Fruit fly (Drosophila melanogaster) whole organism, embryonic: ENCODE measurements around the gene Hip14.
A peak's percentile ranks its signal among the peaks of the same experiment; 100 is the strongest.

Experiments used
- B-H2 ChIP-seq: fragments of 200-800 bp; sonication (Bioruptor generic); optimal IDR thresholded peaks from 2 replicates; lab custom pipeline; 2018; ENCODE audit warnings: missing biosample characterization, mild to moderate bottlenecking, missing genetic modification characterization
- BtbVII ChIP-seq: fragments of 200-800 bp; sonication (Bioruptor generic); optimal IDR thresholded peaks from 3 replicates; lab custom pipeline; 2017; ENCODE audit warnings: missing biosample characterization, mild to moderate bottlenecking, missing genetic modification characterization
- CG1024 ChIP-seq: fragments of 200-800 bp; sonication (Bioruptor generic); IDR thresholded peaks from 2 replicates; pipeline ENCODE4 v1.3.6; 2022; ENCODE audit warnings: missing biosample characterization, missing genetic modification characterization
- CG11560 ChIP-seq: fragments of 200-800 bp; sonication (Bioruptor generic); IDR thresholded peaks from 3 replicates; pipeline ENCODE4 v1.3.6; 2022; ENCODE audit warnings: missing biosample characterization, missing genetic modification characterization
- CG16779 ChIP-seq: fragments of 200-800 bp; sonication (Bioruptor generic); IDR thresholded peaks from 2 replicates; pipeline ENCODE4 v1.3.6; 2022; ENCODE audit warnings: missing biosample characterization, missing genetic modification characterization
- CG16863 ChIP-seq: fragments of 200-800 bp; sonication (Bioruptor generic); optimal IDR thresholded peaks from 3 replicates; lab custom pipeline; 2016; ENCODE audit warnings: missing biosample characterization, missing genetic modification characterization
- CG18011 ChIP-seq: fragments of 200-800 bp; sonication (Bioruptor generic); optimal IDR thresholded peaks from 2 replicates; lab custom pipeline; 2017; ENCODE audit warnings: missing biosample characterization, missing genetic modification characterization, mild to moderate bottlenecking, moderate library complexity, missing genotype
- CG2120 ChIP-seq: fragments of 200-800 bp; sonication (Bioruptor generic); optimal IDR thresholded peaks from 3 replicates; lab custom pipeline; 2016; ENCODE audit warnings: missing biosample characterization, missing genetic modification characterization
- CG3281 ChIP-seq: fragments of 200-800 bp; sonication (Bioruptor generic); optimal IDR thresholded peaks from 3 replicates; lab custom pipeline; 2017; ENCODE audit warnings: missing biosample characterization, mild to moderate bottlenecking, missing genetic modification characterization
- CG7271 ChIP-seq: fragments of 200-800 bp; sonication (Bioruptor generic); optimal IDR thresholded peaks from 2 replicates; lab custom pipeline; 2018; ENCODE audit warnings: missing biosample characterization, mild to moderate bottlenecking, missing genetic modification characterization, moderate library complexity
- CG7786 ChIP-seq: fragments of 200-800 bp; sonication (Bioruptor generic); optimal IDR thresholded peaks from 2 replicates; lab custom pipeline; 2016; ENCODE audit warnings: missing biosample characterization, missing genetic modification characterization
- CG7839 ChIP-seq: fragments of 200-800 bp; sonication (Bioruptor generic); optimal IDR thresholded peaks from 3 replicates; lab custom pipeline; 2018; ENCODE audit warnings: missing biosample characterization, mild to moderate bottlenecking, missing genetic modification characterization, moderate library complexity
- CG7987 ChIP-seq: fragments of 200-800 bp; sonication (Bioruptor generic); optimal IDR thresholded peaks from 2 replicates; lab custom pipeline; 2018; ENCODE audit warnings: missing biosample characterization, mild to moderate bottlenecking, missing genetic modification characterization, moderate library complexity
- CG8924 ChIP-seq: fragments of 200-800 bp; optimal IDR thresholded peaks from 3 replicates; lab custom pipeline; 2019; ENCODE audit warnings: missing biosample characterization, mild to moderate bottlenecking, missing genetic modification characterization, moderate library complexity
- CG9215 ChIP-seq: fragments of 200-800 bp; sonication (Bioruptor generic); IDR thresholded peaks from 2 replicates; pipeline ENCODE4 v1.3.6; 2022; ENCODE audit warnings: missing biosample characterization, missing genetic modification characterization
- Deaf1 ChIP-seq: fragments of 200-800 bp; optimal IDR thresholded peaks from 3 replicates; lab custom pipeline; 2019; ENCODE audit warnings: missing biosample characterization, mild to moderate bottlenecking, missing genetic modification characterization, moderate library complexity
- Drgx ChIP-seq: fragments of 200-800 bp; sonication (Bioruptor generic); IDR thresholded peaks from 2 replicates; pipeline ENCODE4 v1.3.6; 2022; ENCODE audit warnings: missing biosample characterization, missing genetic modification characterization
- E2f2 ChIP-seq: fragments of 200-800 bp; sonication (Bioruptor generic); IDR thresholded peaks from 2 replicates; pipeline ENCODE4 v1.3.6; 2022; ENCODE audit warnings: missing biosample characterization, missing genetic modification characterization
- Hr51 ChIP-seq, 2 experiments: fragments of 200-800 bp; sonication (Bioruptor generic); optimal IDR thresholded peaks; 2 replicates in 1 of 2; 3 replicates in 1 of 2; lab custom pipeline; 2016 to 2018; ENCODE audit warnings: missing biosample characterization in 2 of 2, missing genetic modification characterization in 2 of 2, mild to moderate bottlenecking in 1 of 2, moderate library complexity in 1 of 2
- MESR4 ChIP-seq: fragments of 200-800 bp; sonication (Bioruptor generic); optimal IDR thresholded peaks from 2 replicates; lab custom pipeline; 2018; ENCODE audit warnings: missing biosample characterization, mild to moderate bottlenecking, missing genetic modification characterization, moderate library complexity
- Med ChIP-seq: fragments of 200-800 bp; sonication (Bioruptor generic); peaks from one replicate; lab custom pipeline; 2016; ENCODE audit warnings: missing biosample characterization, missing genetic modification characterization, mild to moderate bottlenecking, inconsistent platforms, moderate library complexity
- Nf-YB ChIP-seq: fragments of 200-800 bp; sonication (Bioruptor generic); optimal IDR thresholded peaks from 3 replicates; lab custom pipeline; 2019; ENCODE audit warnings: missing biosample characterization, mild to moderate bottlenecking, missing genetic modification characterization, moderate library complexity
- PHDP ChIP-seq: fragments of 200-800 bp; sonication (Bioruptor generic); optimal IDR thresholded peaks from 3 replicates; lab custom pipeline; 2018; ENCODE audit warnings: missing biosample characterization, mild to moderate bottlenecking, missing genetic modification characterization, moderate library complexity
- Pdp1 ChIP-seq, 2 experiments: fragments of 200-800 bp; sonication (Bioruptor generic); optimal IDR thresholded peaks; 3 replicates each; lab custom pipeline; 2016; ENCODE audit warnings: missing biosample characterization in 2 of 2, missing genetic modification characterization in 2 of 2, mild to moderate bottlenecking in 1 of 2, moderate library complexity in 1 of 2
- Rfx ChIP-seq: fragments of 200-800 bp; sonication (Bioruptor generic); IDR thresholded peaks from 2 replicates; pipeline ENCODE4 v1.3.6; 2022; ENCODE audit warnings: missing biosample characterization, missing genetic modification characterization
- Sox102F ChIP-seq: fragments of 200-800 bp; sonication (Bioruptor generic); optimal IDR thresholded peaks from 2 replicates; lab custom pipeline; 2018; ENCODE audit warnings: missing biosample characterization, mild to moderate bottlenecking, missing genetic modification characterization, moderate library complexity
- Stat92E ChIP-seq, 3 experiments: fragments of >200 bp in 2 of 3; fragments of 200-800 bp in 1 of 3; sonication (Bioruptor generic) in 1 of 3; optimal IDR thresholded peaks; 2 replicates each; lab custom pipeline; 2017 to 2019; ENCODE audit warnings: missing biosample characterization in 3 of 3, missing genetic modification characterization in 3 of 3, mild to moderate bottlenecking in 1 of 3, moderate library complexity in 1 of 3
- TFAM ChIP-seq: fragments of 200-800 bp; sonication (Bioruptor generic); optimal IDR thresholded peaks from 2 replicates; lab custom pipeline; 2017; ENCODE audit warnings: missing biosample characterization, missing genetic modification characterization, inconsistent platforms
- Trl ChIP-seq, 3 experiments: fragments of >200 bp in 2 of 3; fragments of 200-800 bp in 1 of 3; sonication (Bioruptor generic) in 1 of 3; optimal IDR thresholded peaks; 2 replicates in 1 of 3; 3 replicates in 2 of 3; lab custom pipeline; 2016 to 2017; ENCODE audit warnings: missing biosample characterization in 1 of 3, missing genetic modification characterization in 1 of 3
- Usf ChIP-seq: fragments of 200-800 bp; sonication (Bioruptor generic); optimal IDR thresholded peaks from 2 replicates; lab custom pipeline; 2017; ENCODE audit warnings: missing genotype, missing biosample characterization, missing genetic modification characterization
- abd-A ChIP-seq: fragments of 200-800 bp; sonication (Bioruptor generic); optimal IDR thresholded peaks from 3 replicates; lab custom pipeline; 2019; ENCODE audit warnings: missing biosample characterization, mild to moderate bottlenecking, missing genetic modification characterization, moderate library complexity
- bsh ChIP-seq, 2 experiments: fragments of 200-800 bp; sonication (Bioruptor generic); optimal IDR thresholded peaks; 2 replicates each; lab custom pipeline; 2017 to 2018; ENCODE audit warnings: mild to moderate bottlenecking in 2 of 2, missing biosample characterization in 2 of 2, missing genetic modification characterization in 2 of 2, moderate library complexity in 1 of 2
- cato ChIP-seq: fragments of 200-800 bp; sonication (Bioruptor generic); optimal IDR thresholded peaks from 2 replicates; lab custom pipeline; 2016; ENCODE audit warnings: missing biosample characterization, missing genetic modification characterization, borderline replicate concordance
- crc ChIP-seq: fragments of 200-800 bp; sonication (Bioruptor generic); optimal IDR thresholded peaks from 2 replicates; lab custom pipeline; 2016; ENCODE audit warnings: missing biosample characterization, missing genetic modification characterization
- en ChIP-seq: fragments of 200-800 bp; sonication (Bioruptor generic); optimal IDR thresholded peaks from 2 replicates; lab custom pipeline; 2016; ENCODE audit warnings: missing biosample characterization, missing genetic modification characterization
- insv ChIP-seq, 2 experiments: fragments of 200-800 bp; sonication (Bioruptor generic); optimal IDR thresholded peaks; 3 replicates each; lab custom pipeline; 2016 to 2018; ENCODE audit warnings: missing biosample characterization in 2 of 2, missing genetic modification characterization in 2 of 2
- klu ChIP-seq: fragments of 200-800 bp; sonication (Bioruptor generic); IDR thresholded peaks from 2 replicates; pipeline ENCODE4 v1.3.6; 2022; ENCODE audit warnings: missing biosample characterization, missing genetic modification characterization
- lilli ChIP-seq: fragments of 200-800 bp; sonication (Bioruptor generic); optimal IDR thresholded peaks from 3 replicates; lab custom pipeline; 2016; ENCODE audit warnings: missing biosample characterization, missing genetic modification characterization
- nom ChIP-seq: fragments of 200-800 bp; sonication (Bioruptor generic); optimal IDR thresholded peaks from 2 replicates; lab custom pipeline; 2017; ENCODE audit warnings: missing biosample characterization, missing genetic modification characterization, mild to moderate bottlenecking, moderate library complexity, missing genetic modification reagents
- oc ChIP-seq: fragments of 200-800 bp; sonication (Bioruptor generic); optimal IDR thresholded peaks from 2 replicates; lab custom pipeline; 2018; ENCODE audit warnings: missing biosample characterization, mild to moderate bottlenecking, missing genetic modification characterization, moderate library complexity
- pb ChIP-seq: fragments of 200-800 bp; sonication (Bioruptor generic); optimal IDR thresholded peaks from 3 replicates; lab custom pipeline; 2016; ENCODE audit warnings: missing biosample characterization, missing genetic modification characterization
- pfk ChIP-seq: fragments of 200-800 bp; sonication (Bioruptor generic); optimal IDR thresholded peaks from 2 replicates; lab custom pipeline; 2018; ENCODE audit warnings: missing biosample characterization, mild to moderate bottlenecking, missing genetic modification characterization, moderate library complexity
- sd ChIP-seq: fragments of 200-800 bp; sonication (Bioruptor generic); optimal IDR thresholded peaks from 3 replicates; lab custom pipeline; 2018; ENCODE audit warnings: missing biosample characterization, mild to moderate bottlenecking, missing genetic modification characterization, moderate library complexity
- sima ChIP-seq: fragments of 200-800 bp; sonication (Bioruptor generic); optimal IDR thresholded peaks from 2 replicates; lab custom pipeline; 2016; ENCODE audit warnings: missing biosample characterization, missing genetic modification characterization
- sisA ChIP-seq: fragments of 200-800 bp; sonication (Bioruptor generic); IDR thresholded peaks from 2 replicates; pipeline ENCODE4 v1.3.6; 2022; ENCODE audit warnings: missing biosample characterization, missing genetic modification characterization

Gene Hip14

DNA sequence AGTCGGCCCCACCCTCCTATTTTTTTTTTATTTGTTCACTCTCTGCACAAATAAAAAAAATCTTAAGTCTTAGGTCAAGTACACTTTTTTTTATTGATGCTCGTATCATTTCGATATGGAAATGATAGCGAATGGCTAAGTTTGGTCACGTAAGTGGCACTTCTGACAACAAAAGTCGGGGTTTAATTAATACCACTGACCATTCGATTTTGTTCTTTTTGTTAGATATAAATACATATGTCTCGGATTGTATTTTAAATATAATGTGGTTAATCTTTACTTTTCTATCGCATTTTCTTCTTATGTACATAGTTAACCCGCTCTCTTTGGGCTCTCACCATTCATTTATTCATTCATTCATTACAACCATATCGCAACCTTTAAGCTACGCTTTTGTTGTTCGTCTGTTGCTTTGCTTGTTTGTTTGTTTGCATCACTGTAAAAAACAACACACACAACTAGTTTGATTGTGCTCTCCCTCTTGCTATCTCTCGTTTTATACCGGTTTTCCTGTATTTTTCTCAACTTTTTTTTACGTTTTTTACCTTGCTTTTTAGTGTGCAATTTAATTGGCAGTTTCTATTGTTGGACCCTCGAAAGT is 14.2 kb downstream of the Hip14 start (continued):
- TF ChIP-seq Hr51 (GFP tag; optimal IDR thresholded peaks at IDR 0.05; lab: Kevin White, UChicago) (peak in 1 of 2 experiments; percentile 25), abd-A (peak; percentile 14), BtbVII (GFP tag; lab: Kevin White, UChicago) (peak; percentile 61), CG7839 (tag; lab: Kevin White, UChicago) (peak; percentile 6), CG7271 (tag; lab: Kevin White, UChicago) (no peak), B-H2 (peak; percentile 32), en (no peak), CG2120 (peak; percentile 8), oc (tag; lab: Kevin White, UChicago) (peak; percentile 28), insv (GFP tag; optimal IDR thresholded peaks at IDR 0.05; lab: Kevin White, UChicago) (no peak), crc (GFP tag; lab: Kevin White, UChicago) (peak; percentile 5), CG8924 (tag; lab: Kevin White, UChicago) (peak; percentile 19), nom (GFP tag; lab: Kevin White, UChicago) (peak; percentile 71), Drgx (GFP tag; lab: Robert Waterston, UW) (peak; percentile 29; the same call in 1 of the 2 replicates), Trl (optimal IDR thresholded peaks at IDR 0.05; lab: Kevin White, UChicago) (peak in 1 of 2 experiments; percentile 18), Trl (GFP tag; optimal IDR thresholded peaks at IDR 0.05; lab: Kevin White, UChicago) (no peak), pfk (GFP tag; lab: Kevin White, UChicago) (no peak), CG16779 (no peak), Pdp1 (GFP tag; optimal IDR thresholded peaks at IDR 0.05; lab: Kevin White, UChicago) (peak in 1 of 2 experiments; percentile 10), sd (tag; lab: Kevin White, UChicago) (peak; percentile 6), CG7987 (GFP tag; lab: Kevin White, UChicago) (no peak), Rfx (GFP tag; lab: Robert Waterston, UW) (0 out of 2 replicates have a peak, but pooled peaks have one; percentile 14), bsh (GFP tag; optimal IDR thresholded peaks at IDR 0.05; lab: Kevin White, UChicago) (peak in 1 of 2 experiments; percentile 78), Sox102F (GFP tag; lab: Kevin White, UChicago) (peak; percentile 1), Med (peak; percentile 72)

dm6 chr3L:16004401-16005237 is 16.6 kb downstream of the Hip14 start, which contains the start of the genes hzg and mRpS31:
Gene hzg (minus strand): TSS chr3L:16004736.
Gene mRpS31 (plus strand): TSS chr3L:16005193.
- TF ChIP-seq CG1024 (GFP tag; lab: Robert Waterston, UW) (no peak), sima (GFP tag; lab: Kevin White, UChicago) (no peak), Usf (GFP tag; lab: Kevin White, UChicago) (no peak), Nf-YB (GFP tag; lab: Kevin White, UChicago) (peak; percentile 6), Deaf1 (tag; lab: Kevin White, UChicago) (peak; percentile 25), lilli (GFP tag; lab: Kevin White, UChicago) (peak; percentile 72), BtbVII (GFP tag; lab: Kevin White, UChicago) (peak; percentile 9), Stat92E (GFP tag; optimal IDR thresholded peaks at IDR 0.05; lab: Kevin White, UChicago) (no peak), CG3281 (GFP tag; lab: Kevin White, UChicago) (peak; percentile 5), TFAM (GFP tag; lab: Kevin White, UChicago) (no peak), pb (peak; percentile 12), Rfx (GFP tag; lab: Robert Waterston, UW) (peak; percentile 66), CG18011 (no peak), E2f2 (GFP tag; lab: Robert Waterston, UW) (no peak; the same call in 1 of the 2 replicates), cato (GFP tag; lab: Kevin White, UChicago) (no peak), CG7786 (peak; percentile 56), MESR4 (GFP tag; lab: Kevin White, UChicago) (peak; percentile 63), PHDP (peak; percentile 51), klu (GFP tag; lab: Robert Waterston, UW) (no peak), CG9215 (GFP tag; lab: Robert Waterston, UW) (peak; percentile 57), CG16863 (GFP tag; lab: Kevin White, UChicago) (peak; percentile 60), sisA (GFP tag; lab: Robert Waterston, UW) (peak; percentile 17; the same call in 1 of the 2 replicates), CG11560 (tag; lab: Robert Waterston, UW) (peak; percentile 17; the same call in 1 of the 3 replicates)
